Worm (Caenorhabditis elegans): ENCODE measurements around the gene F13A2.1.

ce11 chrV:4411714-4412113 is 29.5 kb upstream of the F13A2.1 start, which contains the start of gene Y47D7A.17:
- TF ChIP-seq ztf-29 (GFP tag; IDR thresholded peaks at IDR 0.05) (no peak), ztf-23 (GFP tag; IDR thresholded peaks at IDR 0.05) (no peak)

Data from whole organism, midembryonic.